Fruit fly (Drosophila melanogaster): ENCODE results near the gene CG43739.

DNA sequence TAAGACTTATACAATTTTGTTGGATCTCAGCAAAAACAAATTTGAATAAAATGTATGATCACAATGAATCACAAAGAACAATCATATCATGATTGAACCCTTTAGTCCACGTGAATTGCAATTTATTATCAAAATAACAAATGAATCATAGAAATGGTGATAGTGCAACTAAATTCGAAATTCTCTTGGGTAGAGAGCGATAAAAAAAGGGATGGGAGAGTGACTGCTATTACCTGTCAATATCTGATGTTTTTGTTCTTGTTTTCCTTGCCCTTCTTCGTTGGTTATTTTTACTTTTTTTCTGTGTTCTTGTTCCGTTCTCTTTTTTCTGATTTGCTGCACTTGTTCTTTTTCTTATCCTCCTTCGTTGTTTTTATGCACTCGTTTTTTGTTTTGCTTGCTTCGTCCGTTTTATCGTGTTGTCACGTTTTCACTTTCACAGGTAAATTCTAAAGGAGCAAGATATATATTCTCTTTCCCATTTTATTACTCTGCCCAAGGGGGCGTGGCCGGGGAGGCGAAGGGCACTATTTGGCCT, 2.0 kb downstream of the CG43739 start:
- TF ChIP-seq esn (GFP tag; optimal IDR thresholded peaks at IDR 0.05) (no peak), CG31627 (GFP tag; optimal IDR thresholded peaks at IDR 0.05) (no peak), CG11902 (GFP tag; optimal IDR thresholded peaks at IDR 0.05) (no peak)

All from whole organism, prepupa.